Fruit fly (Drosophila melanogaster) whole organism, embryonic: Measurements from ENCODE around the gene Pax.

ENCODE experiments used
- Awh ChIP-seq: fragments of 200-800 bp; sonication (Bioruptor generic); IDR thresholded peaks from 2 replicates; pipeline ENCODE4, ENCODE4 v1.3.6; 2022; ENCODE audit warnings: missing biosample characterization, missing genetic modification characterization
- CG10209 ChIP-seq: fragments of 200-800 bp; sonication (Bioruptor generic); optimal IDR thresholded peaks from 3 replicates; lab custom pipeline; 2017; ENCODE audit warnings: missing biosample characterization, mild to moderate bottlenecking, missing genetic modification characterization, missing genetic modification reagents
- CG11398 ChIP-seq: fragments of 200-800 bp; sonication (Bioruptor generic); optimal IDR thresholded peaks from 2 replicates; lab custom pipeline; 2016; ENCODE audit warnings: missing biosample characterization, missing genetic modification characterization
- CG12071 ChIP-seq: fragments of 200-800 bp; sonication (Bioruptor generic); optimal IDR thresholded peaks from 3 replicates; lab custom pipeline; 2018; ENCODE audit warnings: missing biosample characterization, mild to moderate bottlenecking, missing genetic modification characterization
- CG12219 ChIP-seq: fragments of 200-800 bp; sonication (Bioruptor generic); optimal IDR thresholded peaks from 3 replicates; lab custom pipeline; 2018; ENCODE audit warnings: missing biosample characterization, mild to moderate bottlenecking, missing genetic modification characterization
- CG14965 ChIP-seq: fragments of 200-800 bp; sonication (Bioruptor generic); optimal IDR thresholded peaks from 2 replicates; lab custom pipeline; 2016; ENCODE audit warnings: missing biosample characterization, missing genetic modification characterization, borderline replicate concordance
- CG15514 ChIP-seq: fragments of 200-800 bp; sonication (Bioruptor generic); optimal IDR thresholded peaks from 3 replicates; lab custom pipeline; 2017; ENCODE audit warnings: missing biosample characterization, missing genetic modification characterization, mild to moderate bottlenecking, moderate library complexity, missing genetic modification reagents
- CG15601 ChIP-seq: fragments of 200-800 bp; sonication (Bioruptor generic); optimal IDR thresholded peaks from 3 replicates; lab custom pipeline; 2019; ENCODE audit warnings: missing biosample characterization, mild to moderate bottlenecking, missing genetic modification characterization, moderate library complexity
- CG17186 ChIP-seq: fragments of 200-800 bp; sonication (Bioruptor generic); optimal IDR thresholded peaks from 3 replicates; lab custom pipeline; 2017; ENCODE audit warnings: missing biosample characterization, missing genetic modification reagents, missing genetic modification characterization
- CG17359 ChIP-seq: fragments of 200-800 bp; sonication (Bioruptor generic); optimal IDR thresholded peaks from 3 replicates; lab custom pipeline; 2018; ENCODE audit warnings: missing biosample characterization, mild to moderate bottlenecking, missing genetic modification characterization, moderate library complexity
- CG17361 ChIP-seq: fragments of 200-800 bp; sonication (Bioruptor generic); IDR thresholded peaks from 3 replicates; pipeline ENCODE4 v1.3.6; 2022; ENCODE audit warnings: missing biosample characterization, missing genetic modification characterization
- CG2199 ChIP-seq: fragments of 200-800 bp; sonication (Bioruptor generic); IDR thresholded peaks from 3 replicates; pipeline ENCODE4 v1.3.6; 2022; ENCODE audit warnings: missing biosample characterization, missing genetic modification characterization
- CG2712 ChIP-seq: fragments of 200-800 bp; optimal IDR thresholded peaks from 3 replicates; lab custom pipeline; 2019; ENCODE audit warnings: missing biosample characterization, mild to moderate bottlenecking, missing genetic modification characterization, moderate library complexity
- CG3407 ChIP-seq: fragments of 200-800 bp; sonication (Bioruptor generic); optimal IDR thresholded peaks from 2 replicates; lab custom pipeline; 2018; ENCODE audit warnings: missing biosample characterization, mild to moderate bottlenecking, missing genetic modification characterization
- CG4730 ChIP-seq: fragments of 200-800 bp; sonication (Bioruptor generic); IDR thresholded peaks from 2 replicates; pipeline ENCODE4 v1.3.6; 2022; ENCODE audit warnings: missing biosample characterization, missing genetic modification characterization
- CG5245 ChIP-seq: fragments of 200-800 bp; sonication (Bioruptor generic); optimal IDR thresholded peaks from 3 replicates; lab custom pipeline; 2016; ENCODE audit warnings: missing biosample characterization, missing genetic modification characterization
- CG6683 ChIP-seq: fragments of 200-800 bp; sonication (Bioruptor generic); optimal IDR thresholded peaks from 2 replicates; lab custom pipeline; 2017; ENCODE audit warnings: missing biosample characterization, mild to moderate bottlenecking, missing genetic modification characterization, missing genetic modification reagents
- CG7556 ChIP-seq: fragments of 200-800 bp; sonication (Bioruptor generic); optimal IDR thresholded peaks from 2 replicates; lab custom pipeline; 2017; ENCODE audit warnings: missing biosample characterization, mild to moderate bottlenecking, missing genetic modification characterization
- CG8359 ChIP-seq: fragments of 200-800 bp; sonication (Bioruptor generic); optimal IDR thresholded peaks from 2 replicates; lab custom pipeline; 2017; ENCODE audit warnings: missing biosample characterization, mild to moderate bottlenecking, missing genetic modification characterization, borderline replicate concordance
- CG8765 ChIP-seq: fragments of 200-800 bp; sonication (Bioruptor generic); IDR thresholded peaks from 2 replicates; pipeline ENCODE4 v1.3.6; 2022; ENCODE audit warnings: missing biosample characterization, missing genetic modification characterization
- CG9817 ChIP-seq: fragments of 200-800 bp; sonication (Bioruptor generic); optimal IDR thresholded peaks from 2 replicates; lab custom pipeline; 2018; ENCODE audit warnings: missing biosample characterization, mild to moderate bottlenecking, missing genetic modification characterization, moderate library complexity
- Dek ChIP-seq: fragments of 200-800 bp; sonication (Bioruptor generic); optimal IDR thresholded peaks from 3 replicates; lab custom pipeline; 2019; ENCODE audit warnings: missing biosample characterization, mild to moderate bottlenecking, missing genetic modification characterization, moderate library complexity
- Dip2 ChIP-seq: fragments of 200-800 bp; sonication (Bioruptor generic); IDR thresholded peaks from 2 replicates; pipeline ENCODE4 v1.3.6; 2022; ENCODE audit warnings: missing biosample characterization, missing genetic modification characterization
- Elba2 ChIP-seq: fragments of 200-800 bp; sonication (Bioruptor generic); optimal IDR thresholded peaks from 3 replicates; lab custom pipeline; 2016; ENCODE audit warnings: missing biosample characterization, missing genetic modification characterization
- Ets97D ChIP-seq: fragments of 200-800 bp; sonication (Bioruptor generic); optimal IDR thresholded peaks from 3 replicates; lab custom pipeline; 2016; ENCODE audit warnings: missing biosample characterization, missing genetic modification characterization
- Gsc ChIP-seq: fragments of 200-800 bp; sonication (Bioruptor generic); IDR thresholded peaks from 2 replicates; pipeline ENCODE4 v1.3.6; 2022; ENCODE audit warnings: missing biosample characterization, missing genetic modification characterization
- Hr51 ChIP-seq, 2 experiments: fragments of 200-800 bp; sonication (Bioruptor generic); optimal IDR thresholded peaks; 2 replicates in 1 of 2; 3 replicates in 1 of 2; lab custom pipeline; 2016 to 2018; ENCODE audit warnings: missing biosample characterization in 2 of 2, missing genetic modification characterization in 2 of 2, mild to moderate bottlenecking in 1 of 2, moderate library complexity in 1 of 2
- Hsf ChIP-seq: fragments of 200-800 bp; sonication (Bioruptor generic); optimal IDR thresholded peaks from 3 replicates; lab custom pipeline; 2016; ENCODE audit warnings: missing biosample characterization, missing genetic modification characterization
- Kr ChIP-seq: fragments of 200-800 bp; sonication (Bioruptor generic); optimal IDR thresholded peaks from 2 replicates; lab custom pipeline; 2017; ENCODE audit warnings: missing biosample characterization, mild to moderate bottlenecking, missing genetic modification characterization
- NK7.1 ChIP-seq: fragments of 200-800 bp; sonication (Bioruptor generic); optimal IDR thresholded peaks from 3 replicates; lab custom pipeline; 2016; ENCODE audit warnings: missing biosample characterization, missing genetic modification characterization
- Neu2 ChIP-seq: fragments of 200-800 bp; sonication (Bioruptor generic); optimal IDR thresholded peaks from 3 replicates; lab custom pipeline; 2016; ENCODE audit warnings: missing biosample characterization, missing genetic modification characterization, borderline replicate concordance
- Sin3A ChIP-seq: fragments of >200 bp; optimal IDR thresholded peaks from 2 replicates; lab custom pipeline; 2018
- Stat92E ChIP-seq, 3 experiments: fragments of >200 bp in 2 of 3; fragments of 200-800 bp in 1 of 3; sonication (Bioruptor generic) in 1 of 3; optimal IDR thresholded peaks; 2 replicates each; lab custom pipeline; 2017 to 2019; ENCODE audit warnings: missing biosample characterization in 3 of 3, missing genetic modification characterization in 3 of 3, mild to moderate bottlenecking in 1 of 3, moderate library complexity in 1 of 3
- Tbp ChIP-seq: fragments of >200 bp; optimal IDR thresholded peaks from 2 replicates; lab custom pipeline; 2018; ENCODE audit warnings: missing biosample characterization, missing genetic modification characterization
- Trl ChIP-seq, 3 experiments: fragments of >200 bp in 2 of 3; fragments of 200-800 bp in 1 of 3; sonication (Bioruptor generic) in 1 of 3; optimal IDR thresholded peaks; 2 replicates in 1 of 3; 3 replicates in 2 of 3; lab custom pipeline; 2016 to 2017; ENCODE audit warnings: missing biosample characterization in 1 of 3, missing genetic modification characterization in 1 of 3
- dati ChIP-seq: fragments of 200-800 bp; sonication (Bioruptor generic); IDR thresholded peaks from 2 replicates; pipeline ENCODE4 v1.3.6; 2022; ENCODE audit warnings: missing biosample characterization, missing genetic modification characterization
- en ChIP-seq: fragments of 200-800 bp; sonication (Bioruptor generic); optimal IDR thresholded peaks from 2 replicates; lab custom pipeline; 2016; ENCODE audit warnings: missing biosample characterization, missing genetic modification characterization
- gsb ChIP-seq: fragments of 200-800 bp; sonication (Bioruptor generic); IDR thresholded peaks from 2 replicates; pipeline ENCODE4 v1.3.6; 2022; ENCODE audit warnings: missing biosample characterization, missing genetic modification characterization
- inv ChIP-seq: fragments of 200-800 bp; sonication (Bioruptor generic); IDR thresholded peaks from 2 replicates; pipeline ENCODE4 v1.3.6; 2022; ENCODE audit warnings: missing biosample characterization, missing genetic modification characterization; ENCODE audit not compliant: partially characterized antibody
- luna ChIP-seq: fragments of 200-800 bp; sonication (Bioruptor generic); optimal IDR thresholded peaks from 2 replicates; lab custom pipeline; 2016; ENCODE audit warnings: missing biosample characterization, missing genetic modification characterization
- pfk ChIP-seq: fragments of 200-800 bp; sonication (Bioruptor generic); optimal IDR thresholded peaks from 2 replicates; lab custom pipeline; 2018; ENCODE audit warnings: missing biosample characterization, mild to moderate bottlenecking, missing genetic modification characterization, moderate library complexity
- slou ChIP-seq: fragments of 200-800 bp; sonication (Bioruptor generic); optimal IDR thresholded peaks from 3 replicates; lab custom pipeline; 2016; ENCODE audit warnings: missing biosample characterization, missing genetic modification characterization
- ssp ChIP-seq: fragments of 200-800 bp; sonication (Bioruptor generic); IDR thresholded peaks from 2 replicates; pipeline ENCODE4 v1.3.6; 2022; ENCODE audit warnings: missing biosample characterization, missing genetic modification characterization
- tll ChIP-seq, 2 experiments: fragments of 200-800 bp in 1 of 2; fragments of >200 bp in 1 of 2; sonication (Bioruptor generic) in 1 of 2; optimal IDR thresholded peaks; 2 replicates each; lab custom pipeline; 2017 to 2019; ENCODE audit warnings: missing biosample characterization in 2 of 2, missing genetic modification characterization in 2 of 2, mild to moderate bottlenecking in 1 of 2, moderate library complexity in 1 of 2
- toy ChIP-seq: fragments of 200-800 bp; sonication (Bioruptor generic); IDR thresholded peaks from 2 replicates; pipeline ENCODE4 v1.3.6; 2022; ENCODE audit warnings: missing biosample characterization, missing genetic modification characterization
- ttk ChIP-seq: fragments of 200-800 bp; sonication (Bioruptor generic); IDR thresholded peaks from 2 replicates; pipeline ENCODE4 v2.1.2; 2022; ENCODE audit warnings: missing biosample characterization, missing genetic modification characterization
- usp ChIP-seq: fragments of >200 bp; optimal IDR thresholded peaks from 2 replicates; lab custom pipeline; 2017; ENCODE audit warnings: missing biosample characterization, missing genetic modification characterization
- zfh2 ChIP-seq: fragments of 200-800 bp; sonication (Bioruptor generic); optimal IDR thresholded peaks from 2 replicates; lab custom pipeline; 2016; ENCODE audit warnings: missing biosample characterization, missing genetic modification characterization

Pax gene

dm6 chr2L:19423467-19424122 is 2.8 kb downstream of the Pax start, which contains the start of the genes Alp12 and CG13085 (continued):
- TF ChIP-seq luna (peak; percentile 51), Stat92E (GFP tag; optimal IDR thresholded peaks at IDR 0.05; lab: Kevin White, UChicago) (peak in 1 of 3 experiments; percentile 93), CG2199 (GFP tag; lab: Robert Waterston, UW) (0 out of 3 replicates have a peak, but pooled peaks have one; percentile 86), CG6683 (GFP tag; lab: Kevin White, UChicago) (peak; percentile 98), CG14965 (GFP tag; lab: Kevin White, UChicago) (peak; percentile 57), Awh (GFP tag; lab: Robert Waterston, UW) (peak; percentile 91; the same call in 1 of the 2 replicates), Neu2 (GFP tag; lab: Kevin White, UChicago) (peak; percentile 42), Hsf (GFP tag; lab: Kevin White, UChicago) (peak; percentile 98), Dek (tag; lab: Kevin White, UChicago) (peak; percentile 98), Elba2 (GFP tag; lab: Kevin White, UChicago) (peak; percentile 27), CG15514 (GFP tag; lab: Kevin White, UChicago) (peak; percentile 92), Ets97D (GFP tag; lab: Kevin White, UChicago) (peak; percentile 79), ssp (GFP tag; lab: Robert Waterston, UW) (peak; percentile 91), CG3407 (GFP tag; lab: Kevin White, UChicago) (peak; percentile 96), CG2712 (peak; percentile 99), ttk (GFP tag; lab: Robert Waterston, UW) (peak; percentile 94), CG9817 (tag; lab: Kevin White, UChicago) (peak; percentile 97), Kr (GFP tag; lab: Kevin White, UChicago) (no peak), Trl (optimal IDR thresholded peaks at IDR 0.05; lab: Kevin White, UChicago) (peak; percentile 93 to 98), Trl (GFP tag; optimal IDR thresholded peaks at IDR 0.05; lab: Kevin White, UChicago) (peak; percentile 94), dati (GFP tag; lab: Robert Waterston, UW) (peak; percentile 41; the same call in 1 of the 2 replicates), zfh2 (GFP tag; lab: Kevin White, UChicago) (peak; percentile 90), pfk (GFP tag; lab: Kevin White, UChicago) (peak; percentile 56), usp (GFP tag; lab: Kevin White, UChicago) (no peak), CG5245 (GFP tag; lab: Kevin White, UChicago) (peak; percentile 93), gsb (GFP tag; lab: Robert Waterston, UW) (peak; percentile 95), Sin3A (lab: Kevin White, UChicago) (no peak), CG12219 (GFP tag; lab: Kevin White, UChicago) (peak; percentile 97), en (GFP tag; lab: Kevin White, UChicago) (peak; percentile 87), CG7556 (peak; percentile 100), CG17359 (tag; lab: Kevin White, UChicago) (peak; percentile 98), CG8359 (peak; percentile 92), CG11398 (peak; percentile 89), CG8765 (GFP tag; lab: Robert Waterston, UW) (peak; percentile 67), toy (GFP tag; lab: Robert Waterston, UW) (peak; percentile 91), CG4730 (GFP tag; lab: Robert Waterston, UW) (peak; percentile 94), tll (GFP tag; optimal IDR thresholded peaks at IDR 0.05; lab: Kevin White, UChicago) (peak in 1 of 2 experiments; percentile 37), Hr51 (GFP tag; optimal IDR thresholded peaks at IDR 0.05; lab: Kevin White, UChicago) (peak; percentile 94 to 99), CG12071 (peak; percentile 94), Gsc (GFP tag; lab: Robert Waterston, UW) (no peak), CG17361 (GFP tag; lab: Robert Waterston, UW) (peak; percentile 99), CG10209 (GFP tag; lab: Kevin White, UChicago) (peak; percentile 99), CG15601 (tag; lab: Kevin White, UChicago) (peak; percentile 98), NK7.1 (GFP tag; lab: Kevin White, UChicago) (peak; percentile 89), Tbp (GFP tag; lab: Kevin White, UChicago) (no peak), Dip2 (GFP tag; lab: Robert Waterston, UW) (peak; percentile 75; the same call in 1 of the 2 replicates), inv (GFP tag; lab: Robert Waterston, UW) (no peak), CG17186 (peak; percentile 90), slou (GFP tag; lab: Kevin White, UChicago) (peak; percentile 94)
